Worm (Caenorhabditis elegans) whole organism, L1 larva: ENCODE data around the gene C25F6.1.

ENCODE experiments used
- ama-1 ChIP-seq: fragments of 150-350 bp; optimal IDR thresholded peaks from 2 replicates; lab custom pipeline; 2014
- lin-39 ChIP-seq: fragments of 150-350 bp; optimal IDR thresholded peaks from 2 replicates; lab custom pipeline; 2014; ENCODE audit warnings: missing biosample characterization, missing genetic modification reagents, missing genetic modification characterization
- nhr-77 ChIP-seq: fragments of 150-350 bp; optimal IDR thresholded peaks from 2 replicates; lab custom pipeline; 2014; ENCODE audit warnings: missing biosample characterization, missing genetic modification characterization
- rnt-1 ChIP-seq: sonication (generic microtip); optimal IDR thresholded peaks from 2 replicates; lab custom pipeline; 2016; ENCODE audit warnings: mild to moderate bottlenecking, missing genetic modification characterization, moderate library complexity, missing compliant biosample characterization
- unc-130 ChIP-seq: fragments of 150-350 bp; optimal IDR thresholded peaks from 2 replicates; lab custom pipeline; 2017; ENCODE audit warnings: missing biosample characterization, missing genetic modification characterization, inconsistent platforms
- ztf-11 ChIP-seq, 2 experiments: sonication (generic microtip); optimal IDR thresholded peaks; 2 replicates each; lab custom pipeline; 2016 to 2017; ENCODE audit warnings: missing genetic modification characterization in 2 of 2, missing biosample characterization in 1 of 2, missing compliant biosample characterization in 1 of 2

ce11 chrX:5517063-5517462 is 30.8 kb downstream of the C25F6.1 start, which contains the start of gene T23F2.5:
- no peak for TF ChIP-seq nhr-77 (tag; lab: Kevin White, UChicago)
- TF ChIP-seq unc-130 (tag; lab: Kevin White, UChicago): no peak
- no peak for TF ChIP-seq rnt-1 (tag; lab: Kevin White, UChicago)
- no peak for TF ChIP-seq lin-39 (tag; lab: Kevin White, UChicago)
- no peak for TF ChIP-seq ama-1 (lab: Kevin White, UChicago)
- TF ChIP-seq ztf-11 (tag; optimal IDR thresholded peaks at IDR 0.05; lab: Kevin White, UChicago): no peak
